Fruit fly (Drosophila melanogaster) whole organism, embryonic: ENCODE results near the gene CG46313.

Experiments used
- CG11085 ChIP-seq: fragments of 200-800 bp; sonication (Bioruptor generic); IDR thresholded peaks from 2 replicates; pipeline ENCODE4 v1.3.6; 2022; ENCODE audit warnings: missing biosample characterization, missing genetic modification characterization
- CG11504 ChIP-seq: fragments of 200-800 bp; sonication (Bioruptor generic); optimal IDR thresholded peaks from 3 replicates; lab custom pipeline; 2019; ENCODE audit warnings: missing biosample characterization, mild to moderate bottlenecking, missing genetic modification characterization, moderate library complexity
- CG12071 ChIP-seq: fragments of 200-800 bp; sonication (Bioruptor generic); optimal IDR thresholded peaks from 3 replicates; lab custom pipeline; 2018; ENCODE audit warnings: missing biosample characterization, mild to moderate bottlenecking, missing genetic modification characterization
- CG13123 ChIP-seq: fragments of 200-800 bp; sonication (Bioruptor generic); optimal IDR thresholded peaks from 2 replicates; lab custom pipeline; 2016; ENCODE audit warnings: missing biosample characterization, missing genetic modification characterization
- CG16815 ChIP-seq: fragments of 200-800 bp; sonication (Bioruptor generic); optimal IDR thresholded peaks from 3 replicates; lab custom pipeline; 2017; ENCODE audit warnings: missing biosample characterization, mild to moderate bottlenecking, missing genetic modification characterization
- CG17361 ChIP-seq: fragments of 200-800 bp; sonication (Bioruptor generic); IDR thresholded peaks from 3 replicates; pipeline ENCODE4 v1.3.6; 2022; ENCODE audit warnings: missing biosample characterization, missing genetic modification characterization
- CG1832 ChIP-seq: fragments of 200-800 bp; sonication (Bioruptor generic); optimal IDR thresholded peaks from 2 replicates; lab custom pipeline; 2017; ENCODE audit warnings: missing biosample characterization, mild to moderate bottlenecking, missing genetic modification characterization, inconsistent platforms
- CG2889 ChIP-seq: fragments of 200-800 bp; sonication (Bioruptor generic); IDR thresholded peaks from 3 replicates; pipeline ENCODE4 v1.3.6; 2022; ENCODE audit warnings: missing biosample characterization, missing genetic modification characterization
- CG31365 ChIP-seq: fragments of 200-800 bp; sonication (Bioruptor generic); optimal IDR thresholded peaks from 2 replicates; lab custom pipeline; 2018; ENCODE audit warnings: missing biosample characterization, mild to moderate bottlenecking, missing genetic modification characterization
- CG6689 ChIP-seq: fragments of 200-800 bp; sonication (Bioruptor generic); IDR thresholded peaks from 2 replicates; pipeline ENCODE4 v1.3.6; 2022; ENCODE audit warnings: missing biosample characterization, missing genetic modification characterization
- CG9437 ChIP-seq: fragments of 200-800 bp; sonication (Bioruptor generic); optimal IDR thresholded peaks from 2 replicates; lab custom pipeline; 2018; ENCODE audit warnings: missing biosample characterization, mild to moderate bottlenecking, missing genetic modification characterization
- Chrac-16 ChIP-seq: fragments of 200-800 bp; sonication (Bioruptor generic); optimal IDR thresholded peaks from 3 replicates; lab custom pipeline; 2016; ENCODE audit warnings: missing biosample characterization, missing genetic modification characterization
- E2f2 ChIP-seq: fragments of 200-800 bp; sonication (Bioruptor generic); IDR thresholded peaks from 2 replicates; pipeline ENCODE4 v1.3.6; 2022; ENCODE audit warnings: missing biosample characterization, missing genetic modification characterization
- Eip74EF ChIP-seq, 2 experiments: fragments of 200-800 bp in 1 of 2; fragments of >200 bp in 1 of 2; sonication (Bioruptor generic) in 1 of 2; optimal IDR thresholded peaks; 2 replicates each; lab custom pipeline; 2017 to 2019; ENCODE audit warnings: missing biosample characterization in 2 of 2, missing genetic modification characterization in 2 of 2, mild to moderate bottlenecking in 1 of 2, moderate library complexity in 1 of 2
- HLH4C ChIP-seq: fragments of 200-800 bp; sonication (Bioruptor generic); IDR thresholded peaks from 3 replicates; pipeline ENCODE4 v1.3.6; 2022; ENCODE audit warnings: missing biosample characterization, missing genetic modification characterization; ENCODE audit not compliant: partially characterized antibody
- HmgZ ChIP-seq: fragments of 200-800 bp; sonication (Bioruptor generic); optimal IDR thresholded peaks from 2 replicates; lab custom pipeline; 2018; ENCODE audit warnings: missing biosample characterization, mild to moderate bottlenecking, missing genetic modification characterization
- MTF-1 ChIP-seq: fragments of 200-800 bp; sonication (Bioruptor generic); optimal IDR thresholded peaks from 2 replicates; lab custom pipeline; 2018; ENCODE audit warnings: missing biosample characterization, mild to moderate bottlenecking, missing genetic modification characterization, borderline replicate concordance
- Mrtf ChIP-seq: fragments of 200-800 bp; sonication (Bioruptor generic); IDR thresholded peaks from 3 replicates; pipeline ENCODE4 v1.3.6; 2022; ENCODE audit warnings: missing biosample characterization, missing genetic modification characterization
- Sry-δ ChIP-seq: fragments of 200-800 bp; sonication (Bioruptor generic); optimal IDR thresholded peaks from 2 replicates; lab custom pipeline; 2016; ENCODE audit warnings: missing biosample characterization, missing genetic modification characterization
- TFAM ChIP-seq: fragments of 200-800 bp; sonication (Bioruptor generic); optimal IDR thresholded peaks from 2 replicates; lab custom pipeline; 2017; ENCODE audit warnings: missing biosample characterization, missing genetic modification characterization, inconsistent platforms
- Xbp1 ChIP-seq: fragments of 200-800 bp; sonication (Bioruptor generic); optimal IDR thresholded peaks from 3 replicates; lab custom pipeline; 2016; ENCODE audit warnings: missing biosample characterization, mild to moderate bottlenecking, missing genetic modification characterization
- crol ChIP-seq: fragments of 200-800 bp; sonication (Bioruptor generic); IDR thresholded peaks from 2 replicates; pipeline ENCODE4 v1.3.6; 2022; ENCODE audit warnings: missing biosample characterization, missing genetic modification characterization
- dimm ChIP-seq: fragments of 200-800 bp; sonication (Bioruptor generic); IDR thresholded peaks from 2 replicates; pipeline ENCODE4 v1.3.6; 2022; ENCODE audit warnings: missing biosample characterization, missing genetic modification characterization
- eyg ChIP-seq: fragments of 200-800 bp; sonication (Bioruptor generic); optimal IDR thresholded peaks from 3 replicates; lab custom pipeline; 2016; ENCODE audit warnings: missing biosample characterization, missing genetic modification characterization
- ftz-f1 ChIP-seq: fragments of 200-800 bp; sonication (Bioruptor generic); optimal IDR thresholded peaks from 2 replicates; lab custom pipeline; 2016; ENCODE audit warnings: missing biosample characterization, missing genetic modification characterization
- hkb ChIP-seq, 2 experiments: fragments of 200-800 bp in 1 of 2; fragments of >200 bp in 1 of 2; sonication (Bioruptor generic) in 1 of 2; IDR thresholded peaks in 1 of 2; optimal IDR thresholded peaks in 1 of 2; 2 replicates each; pipeline versions ENCODE4 v1.3.6 to Lab custom; 2017 to 2022; ENCODE audit warnings: missing biosample characterization in 1 of 2, missing genetic modification characterization in 1 of 2
- inv ChIP-seq: fragments of 200-800 bp; sonication (Bioruptor generic); IDR thresholded peaks from 2 replicates; pipeline ENCODE4 v1.3.6; 2022; ENCODE audit warnings: missing biosample characterization, missing genetic modification characterization; ENCODE audit not compliant: partially characterized antibody
- lilli ChIP-seq: fragments of 200-800 bp; sonication (Bioruptor generic); optimal IDR thresholded peaks from 3 replicates; lab custom pipeline; 2016; ENCODE audit warnings: missing biosample characterization, missing genetic modification characterization
- lov ChIP-seq, 2 experiments: fragments of 200-800 bp in 1 of 2; fragments of >200 bp in 1 of 2; sonication (Bioruptor generic) in 1 of 2; IDR thresholded peaks in 1 of 2; optimal IDR thresholded peaks in 1 of 2; 2 replicates in 1 of 2; 3 replicates in 1 of 2; pipeline versions ENCODE4 v1.3.6 to Lab custom; 2017 to 2022; ENCODE audit warnings: missing biosample characterization in 1 of 2, missing genetic modification characterization in 1 of 2
- mld ChIP-seq: fragments of 200-800 bp; sonication (Bioruptor generic); IDR thresholded peaks from 3 replicates; pipeline ENCODE4 v1.3.6; 2022; ENCODE audit warnings: missing biosample characterization, missing genetic modification characterization; ENCODE audit not compliant: partially characterized antibody
- scrt ChIP-seq: fragments of 200-800 bp; sonication (Bioruptor generic); optimal IDR thresholded peaks from 2 replicates; lab custom pipeline; 2018; ENCODE audit warnings: missing biosample characterization, mild to moderate bottlenecking, missing genetic modification characterization, moderate library complexity
- tio ChIP-seq: fragments of 200-800 bp; sonication (Bioruptor generic); optimal IDR thresholded peaks from 2 replicates; lab custom pipeline; 2017; ENCODE audit warnings: missing biosample characterization, missing genetic modification characterization, inconsistent platforms
- wek ChIP-seq: fragments of 200-800 bp; sonication (Bioruptor generic); optimal IDR thresholded peaks from 3 replicates; lab custom pipeline; 2018; ENCODE audit warnings: missing biosample characterization, mild to moderate bottlenecking, missing genetic modification characterization, moderate library complexity

Gene CG46313

DNA sequence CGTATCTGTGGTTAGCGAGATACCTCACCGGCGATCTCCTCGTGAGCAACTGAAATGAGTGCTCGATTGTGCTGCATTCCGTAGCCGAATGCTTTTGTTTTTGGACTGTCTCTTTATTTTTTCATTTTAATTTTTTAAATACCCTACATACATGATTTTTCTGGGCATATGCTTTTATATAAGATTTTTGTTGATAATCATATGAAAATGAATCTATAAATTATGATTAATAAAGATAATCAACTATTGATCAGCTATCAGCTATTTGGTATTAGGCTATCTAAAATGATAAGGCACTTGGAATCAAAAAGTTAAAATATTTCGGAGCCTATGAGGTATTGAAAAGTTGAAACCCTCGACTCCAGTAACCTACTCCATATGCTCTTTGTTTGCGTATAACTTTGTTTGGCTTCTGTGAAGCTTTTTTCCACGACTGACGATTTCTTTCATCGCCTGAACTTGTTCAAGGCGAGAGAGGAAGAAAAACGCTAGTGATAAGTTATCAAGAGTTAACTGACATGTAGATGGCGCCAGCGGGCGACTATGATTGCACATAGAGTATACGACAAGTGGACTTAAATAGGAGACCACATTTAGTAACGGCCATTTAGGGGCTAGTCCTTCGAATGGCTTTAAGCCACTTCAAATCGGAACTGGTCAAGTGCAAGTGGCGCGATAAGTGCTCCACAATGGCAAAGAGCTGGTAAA lies 11.6 kb downstream of the CG46313 start, which contains the start of gene CG31076 (continued):
- TF ChIP-seq CG9437 (GFP tag; lab: Kevin White, UChicago) (peak; percentile 14), ftz-f1 (GFP tag; lab: Kevin White, UChicago) (peak; percentile 89), CG2889 (GFP tag; lab: Robert Waterston, UW) (no peak), CG1832 (GFP tag; lab: Kevin White, UChicago) (no peak), E2f2 (GFP tag; lab: Robert Waterston, UW) (no peak), inv (no peak), tio (GFP tag; lab: Kevin White, UChicago) (no peak), CG31365 (tag; lab: Kevin White, UChicago) (no peak), hkb (optimal IDR thresholded peaks at IDR 0.05; lab: Kevin White, UChicago) (no peak), hkb (GFP tag; IDR thresholded peaks at IDR 0.05; lab: Robert Waterston, UW) (no peak), MTF-1 (GFP tag; lab: Kevin White, UChicago) (no peak)
- TF ChIP-seq, all 482 proteins: peak for 77

dm6 chr3R:26994532-26994931 lies 16.2 kb downstream of the CG46313 start, which contains the start of gene TwdlC:
TwdlC (plus strand) TSS chr3R:26994832.
- TF ChIP-seq CG16815 (GFP tag; lab: Kevin White, UChicago) = no peak
- TF ChIP-seq HLH4C (GFP tag; lab: Robert Waterston, UW) = no peak
- no peak for TF ChIP-seq crol (GFP tag; lab: Robert Waterston, UW)
- no peak for TF ChIP-seq mld (GFP tag; lab: Robert Waterston, UW)
- TF ChIP-seq Chrac-16 (GFP tag; lab: Kevin White, UChicago) = no peak
- TF ChIP-seq CG13123 (GFP tag; lab: Kevin White, UChicago) = no peak
- no peak for TF ChIP-seq dimm (GFP tag; lab: Robert Waterston, UW)
- TF ChIP-seq eyg (GFP tag; lab: Kevin White, UChicago) = no peak
- no peak for TF ChIP-seq wek (GFP tag; lab: Kevin White, UChicago)

DNA sequence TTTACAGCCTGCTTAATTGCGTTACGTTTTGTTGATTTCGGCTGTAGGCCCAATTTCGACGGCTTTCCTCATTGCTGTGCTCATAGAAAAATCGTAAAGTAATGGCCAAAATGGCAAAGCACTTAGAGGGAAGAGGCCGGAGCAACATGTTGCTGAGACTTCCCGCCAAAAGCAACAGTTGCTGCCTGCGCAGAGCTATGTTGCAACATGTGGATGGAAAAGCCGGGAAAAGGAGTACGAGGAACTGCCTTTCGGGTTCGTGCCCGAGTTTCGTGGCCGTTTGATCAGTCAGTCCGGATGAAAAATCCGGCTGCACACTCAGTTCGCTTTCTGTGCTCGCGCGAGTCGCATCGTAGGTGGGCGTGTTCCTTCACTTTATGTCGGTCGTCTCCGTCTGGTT lies 18.3 kb downstream of the CG46313 start, which contains the start of gene RYa-R:
Gene RYa-R, plus strand, starts transcription at position 339 of the 400 bp plus-strand sequence.
- TF ChIP-seq Mrtf (GFP tag; lab: Robert Waterston, UW) = 0 out of 3 replicates have a peak, but pooled peaks have one; percentile 7
- TF ChIP-seq lilli (GFP tag; lab: Kevin White, UChicago) = no peak
- peak; percentile 85 for TF ChIP-seq CG11504 (tag; lab: Kevin White, UChicago)
- TF ChIP-seq CG17361 (GFP tag; lab: Robert Waterston, UW) = no peak
- TF ChIP-seq Xbp1 (GFP tag; lab: Kevin White, UChicago) = no peak
- peak; percentile 81 for TF ChIP-seq scrt
- no peak for TF ChIP-seq CG12071 (GFP tag; lab: Kevin White, UChicago)
- no peak for TF ChIP-seq CG6689 (GFP tag; lab: Robert Waterston, UW)
- no peak for TF ChIP-seq lov (optimal IDR thresholded peaks at IDR 0.05; lab: Kevin White, UChicago)
- no peak for TF ChIP-seq lov (GFP tag; IDR thresholded peaks at IDR 0.05; lab: Robert Waterston, UW)
- TF ChIP-seq CG11085 (GFP tag; lab: Robert Waterston, UW) = no peak
- TF ChIP-seq Sry-δ (GFP tag; lab: Kevin White, UChicago) = no peak
- no peak for TF ChIP-seq Eip74EF (GFP tag; optimal IDR thresholded peaks at IDR 0.05; lab: Kevin White, UChicago)
- TF ChIP-seq TFAM = no peak
- TF ChIP-seq HmgZ = no peak
